Worm (Caenorhabditis elegans) whole organism, L4 larva: ENCODE results near the gene C46A5.6.

Source experiments
- F26F4.8 ChIP-seq: fragments of 200-800 bp; sonication (Bioruptor generic); conservative IDR thresholded peaks from 2 replicates; pipeline ENCODE4 v1.3.6; 2022; ENCODE audit warnings: missing genetic modification characterization, missing compliant biosample characterization
- ZK546.5 ChIP-seq, 2 experiments: sonication (generic microtip); optimal IDR thresholded peaks; 2 replicates each; lab custom pipeline; 2017; ENCODE audit warnings: missing biosample characterization in 2 of 2, missing genetic modification characterization in 2 of 2
- aly-2 ChIP-seq: sonication (generic microtip); optimal IDR thresholded peaks from 2 replicates; lab custom pipeline; 2018; ENCODE audit warnings: missing biosample characterization, missing genetic modification characterization
- mxl-3 ChIP-seq: fragments of 200-800 bp; sonication (Bioruptor generic); optimal IDR thresholded peaks from 2 replicates; lab custom pipeline; 2018; ENCODE audit warnings: mild to moderate bottlenecking, missing genetic modification characterization, missing compliant biosample characterization
- pqm-1 ChIP-seq: sonication (generic microtip); optimal IDR thresholded peaks from 2 replicates; lab custom pipeline; 2017; ENCODE audit warnings: missing biosample characterization, missing genetic modification characterization
- sdz-12 ChIP-seq: fragments of 200-800 bp; sonication (Bioruptor generic); optimal IDR thresholded peaks from 2 replicates; lab custom pipeline; 2018; ENCODE audit warnings: mild to moderate bottlenecking, missing genetic modification characterization, missing compliant biosample characterization
- unc-130 ChIP-seq: sonication (generic microtip); optimal IDR thresholded peaks from 2 replicates; lab custom pipeline; 2016; ENCODE audit warnings: missing genetic modification reagents, missing genetic modification characterization, missing compliant biosample characterization

DNA sequence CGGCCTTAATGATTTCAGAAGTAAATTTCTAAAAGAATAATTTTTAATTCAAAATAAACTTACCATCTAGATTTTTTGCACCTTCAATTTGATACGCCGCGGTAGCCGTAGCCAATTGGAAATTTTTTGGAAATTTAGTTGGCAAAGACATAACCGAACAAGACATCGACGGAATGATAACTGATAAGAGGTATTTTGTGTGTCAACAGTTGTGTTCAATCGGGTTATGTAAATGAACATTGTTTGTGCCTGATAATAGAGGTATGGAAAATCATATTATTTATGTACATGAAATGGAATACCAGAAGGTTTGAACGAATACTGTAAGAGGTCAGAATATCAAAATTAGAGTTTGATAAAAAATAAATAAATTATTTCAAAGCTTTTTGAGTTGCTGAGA is 15.8 kb downstream of the C46A5.6 start, which contains the start of gene klo-1:
- TF ChIP-seq unc-130 (GFP tag; lab: Kevin White, UChicago) (no peak), ZK546.5 (tag; optimal IDR thresholded peaks at IDR 0.05; lab: Kevin White, UChicago) (no peak), mxl-3 (GFP tag; lab: Kevin White, UChicago) (no peak), pqm-1 (tag; lab: Kevin White, UChicago) (peak; percentile 96), F26F4.8 (GFP tag; lab: Robert Waterston, UW) (no peak), aly-2 (tag; lab: Kevin White, UChicago) (no peak), sdz-12 (GFP tag; lab: Kevin White, UChicago) (no peak)
